In genomic region chr3R:25631079-25631478, dm6 we compare ENCODE assay signal across 4 fruit fly cellular contexts.
TF ChIP-seq lines count a peak whose summit lies in the region.

No protein-coding gene starts in this region.

- TF ChIP-seq CTCF in whole organism, embryonic (GFP tag; optimal IDR thresholded peaks at IDR 0.05; lab: Kevin White, UChicago) = no peak

TF ChIP-seq in whole organism, embryonic, 481 proteins besides CTCF, POLR2A, EP300 and RAD21 (continues in another document):
- TF ChIP-seq sima (GFP tag; optimal IDR thresholded peaks at IDR 0.05; lab: Kevin White, UChicago) = peak; percentile 15
- peak; percentile 81 for TF ChIP-seq Ptx1 (GFP tag; IDR thresholded peaks at IDR 0.05; lab: Robert Waterston, UW)
- TF ChIP-seq Abd-B (GFP tag; optimal IDR thresholded peaks at IDR 0.05; lab: Kevin White, UChicago) = no peak
- TF ChIP-seq Hr39 (optimal IDR thresholded peaks at IDR 0.05; lab: Kevin White, UChicago) = no peak
- TF ChIP-seq Kr (GFP tag; optimal IDR thresholded peaks at IDR 0.05; lab: Kevin White, UChicago) = no peak
- TF ChIP-seq CG14667 (GFP tag; IDR thresholded peaks at IDR 0.05; lab: Robert Waterston, UW) = peak; percentile 44
- TF ChIP-seq Xbp1 (GFP tag; optimal IDR thresholded peaks at IDR 0.05; lab: Kevin White, UChicago) = peak; percentile 77
- TF ChIP-seq CG8089 (GFP tag; optimal IDR thresholded peaks at IDR 0.05; lab: Kevin White, UChicago) = peak; percentile 23
- no peak for TF ChIP-seq CG3163 (GFP tag; optimal IDR thresholded peaks at IDR 0.05; lab: Kevin White, UChicago)
- no peak for TF ChIP-seq CG7963 (GFP tag; IDR thresholded peaks at IDR 0.05; lab: Robert Waterston, UW; ENCODE audit: partially characterized antibody)
- TF ChIP-seq CG32532 (GFP tag; IDR thresholded peaks at IDR 0.05; lab: Robert Waterston, UW) = peak; percentile 75
- TF ChIP-seq bbx (GFP tag; IDR thresholded peaks at IDR 0.05; lab: Robert Waterston, UW; ENCODE audit: partially characterized antibody) = no peak
- TF ChIP-seq CG6272 (GFP tag; IDR thresholded peaks at IDR 0.05; lab: Robert Waterston, UW) = peak; percentile 76
- TF ChIP-seq Dad (GFP tag; optimal IDR thresholded peaks at IDR 0.05; lab: Kevin White, UChicago) = peak; percentile 36
- TF ChIP-seq Sox100B (GFP tag; optimal IDR thresholded peaks at IDR 0.05; lab: Kevin White, UChicago) = no peak
- TF ChIP-seq CG13894 (tag; optimal IDR thresholded peaks at IDR 0.05; lab: Kevin White, UChicago) = peak; percentile 79
- TF ChIP-seq Mes4 (GFP tag; optimal IDR thresholded peaks at IDR 0.05; lab: Kevin White, UChicago) = peak; percentile 44
- no peak for TF ChIP-seq CG15479 (GFP tag; optimal IDR thresholded peaks at IDR 0.05; lab: Kevin White, UChicago)
- TF ChIP-seq ATbp (GFP tag; optimal IDR thresholded peaks at IDR 0.05; lab: Kevin White, UChicago) = peak; percentile 72
- TF ChIP-seq slp2 (GFP tag; optimal IDR thresholded peaks at IDR 0.05; lab: Kevin White, UChicago) = no peak
- peak; percentile 60 for TF ChIP-seq CG30403 (GFP tag; optimal IDR thresholded peaks at IDR 0.05; lab: Kevin White, UChicago)
- TF ChIP-seq CG1832 (GFP tag; optimal IDR thresholded peaks at IDR 0.05; lab: Kevin White, UChicago) = no peak
- TF ChIP-seq CG13775 (GFP tag; optimal IDR thresholded peaks at IDR 0.05; lab: Kevin White, UChicago) = peak; percentile 30

TF ChIP-seq in whole organism, prepupa, 60 proteins besides CTCF, POLR2A, EP300 and RAD21 (continues in another document):
- TF ChIP-seq CG6163 (GFP tag; IDR thresholded peaks at IDR 0.05; lab: Robert Waterston, UW) (peak; percentile 25; the same call in 1 of the 3 replicates), Met (GFP tag; optimal IDR thresholded peaks at IDR 0.05; lab: Kevin White, UChicago) (peak; percentile 46), lz (GFP tag; optimal IDR thresholded peaks at IDR 0.05; lab: Kevin White, UChicago) (peak; percentile 55), fd85E (GFP tag; optimal IDR thresholded peaks at IDR 0.05; lab: Kevin White, UChicago) (no peak), Sox15 (GFP tag; optimal IDR thresholded peaks at IDR 0.05; lab: Kevin White, UChicago) (peak; percentile 18), Hr39 (GFP tag; optimal IDR thresholded peaks at IDR 0.05; lab: Kevin White, UChicago) (peak; percentile 43), CG7368 (GFP tag; optimal IDR thresholded peaks at IDR 0.05; lab: Kevin White, UChicago) (peak; percentile 14), CG16779 (tag; optimal IDR thresholded peaks at IDR 0.05; lab: Kevin White, UChicago) (no peak), fd59A (GFP tag; optimal IDR thresholded peaks at IDR 0.05; lab: Kevin White, UChicago) (peak; percentile 13), Smox (GFP tag; optimal IDR thresholded peaks at IDR 0.05; lab: Kevin White, UChicago) (peak; percentile 45), CG31627 (GFP tag; optimal IDR thresholded peaks at IDR 0.05; lab: Kevin White, UChicago) (peak; percentile 33), esn (GFP tag; optimal IDR thresholded peaks at IDR 0.05; lab: Kevin White, UChicago) (peak; percentile 55), CG6792 (GFP tag; optimal IDR thresholded peaks at IDR 0.05; lab: Kevin White, UChicago) (peak; percentile 47), Sox102F (GFP tag; optimal IDR thresholded peaks at IDR 0.05; lab: Kevin White, UChicago) (peak; percentile 37), achi (GFP tag; optimal IDR thresholded peaks at IDR 0.05; lab: Kevin White, UChicago) (peak; percentile 14), CG34406 (GFP tag; optimal IDR thresholded peaks at IDR 0.05; lab: Kevin White, UChicago) (no peak), acj6 (GFP tag; optimal IDR thresholded peaks at IDR 0.05; lab: Kevin White, UChicago) (peak; percentile 18), CG11762 (GFP tag; optimal IDR thresholded peaks at IDR 0.05; lab: Kevin White, UChicago; ENCODE audit: insufficient read depth) (peak; percentile 17), CG10669 (GFP tag; optimal IDR thresholded peaks at IDR 0.05; lab: Kevin White, UChicago) (peak; percentile 19), CG6854 (GFP tag; optimal IDR thresholded peaks at IDR 0.05; lab: Kevin White, UChicago) (no peak), cyc (GFP tag; optimal IDR thresholded peaks at IDR 0.05; lab: Kevin White, UChicago) (peak; percentile 48), topi (GFP tag; optimal IDR thresholded peaks at IDR 0.05; lab: Kevin White, UChicago) (peak; percentile 45), net (GFP tag; optimal IDR thresholded peaks at IDR 0.05; lab: Kevin White, UChicago) (no peak)

TF ChIP-seq in whole organism, pupa, 21 proteins besides CTCF, POLR2A, EP300 and RAD21:
- TF ChIP-seq CG15710 (tag; optimal IDR thresholded peaks at IDR 0.05; lab: Kevin White, UChicago) (peak; percentile 28), CG8159 (tag; optimal IDR thresholded peaks at IDR 0.05; lab: Kevin White, UChicago) (peak; percentile 58), EcR (GFP tag; optimal IDR thresholded peaks at IDR 0.05; lab: Kevin White, UChicago) (no peak), Snoo (tag; optimal IDR thresholded peaks at IDR 0.05; lab: Kevin White, UChicago) (no peak), CG17806 (tag; optimal IDR thresholded peaks at IDR 0.05; lab: Kevin White, UChicago) (peak; percentile 22), CG9948 (tag; optimal IDR thresholded peaks at IDR 0.05; lab: Kevin White, UChicago) (peak; percentile 7), Ets98B (GFP tag; IDR thresholded peaks at IDR 0.05; lab: Robert Waterston, UW) (no peak)

TF ChIP-seq in whole organism, wandering third instar larva, 38 proteins besides CTCF, POLR2A, EP300 and RAD21:
- TF ChIP-seq GATAd (GFP tag; optimal IDR thresholded peaks at IDR 0.05; lab: Kevin White, UChicago) (no peak), Myc (optimal IDR thresholded peaks at IDR 0.05; lab: Kevin White, UChicago) (no peak), CrebA (GFP tag; optimal IDR thresholded peaks at IDR 0.05; lab: Kevin White, UChicago; ENCODE audit: borderline replicate concordance) (no peak), Abd-B (GFP tag; optimal IDR thresholded peaks at IDR 0.05; lab: Kevin White, UChicago) (no peak), ey (GFP tag; optimal IDR thresholded peaks at IDR 0.05; lab: Kevin White, UChicago) (peak; percentile 54), OdsH (GFP tag; optimal IDR thresholded peaks at IDR 0.05; lab: Kevin White, UChicago) (peak; percentile 39), CG9705 (GFP tag; optimal IDR thresholded peaks at IDR 0.05; lab: Kevin White, UChicago) (no peak), psq (GFP tag; optimal IDR thresholded peaks at IDR 0.05; lab: Kevin White, UChicago) (peak; percentile 11), tai (GFP tag; optimal IDR thresholded peaks at IDR 0.05; lab: Kevin White, UChicago) (no peak), usp (GFP tag; optimal IDR thresholded peaks at IDR 0.05; lab: Kevin White, UChicago) (no peak), woc (GFP tag; optimal IDR thresholded peaks at IDR 0.05; lab: Kevin White, UChicago) (peak; percentile 23), h (GFP tag; optimal IDR thresholded peaks at IDR 0.05; lab: Kevin White, UChicago) (peak; percentile 68), lola (GFP tag; optimal IDR thresholded peaks at IDR 0.05; lab: Kevin White, UChicago) (no peak), HLH106 (tag; optimal IDR thresholded peaks at IDR 0.05; lab: Kevin White, UChicago) (peak; percentile 56), Dfd (GFP tag; optimal IDR thresholded peaks at IDR 0.05; lab: Kevin White, UChicago) (no peak), rgr (GFP tag; optimal IDR thresholded peaks at IDR 0.05; lab: Kevin White, UChicago) (peak; percentile 56), sv (GFP tag; optimal IDR thresholded peaks at IDR 0.05; lab: Kevin White, UChicago) (peak; percentile 51), Sp1 (GFP tag; optimal IDR thresholded peaks at IDR 0.05; lab: Kevin White, UChicago) (peak; percentile 47), Mio (GFP tag; optimal IDR thresholded peaks at IDR 0.05; lab: Kevin White, UChicago) (no peak), br (GFP tag; optimal IDR thresholded peaks at IDR 0.05; lab: Kevin White, UChicago) (peak; percentile 52), brk (GFP tag; optimal IDR thresholded peaks at IDR 0.05; lab: Kevin White, UChicago) (no peak), fru (GFP tag; optimal IDR thresholded peaks at IDR 0.05; lab: Kevin White, UChicago) (peak; percentile 59), Hnf4 (GFP tag; optimal IDR thresholded peaks at IDR 0.05; lab: Kevin White, UChicago) (peak; percentile 17), foxo (GFP tag; optimal IDR thresholded peaks at IDR 0.05; lab: Kevin White, UChicago) (peak in 1 of 2 experiments; percentile 65), dmrt93B (GFP tag; optimal IDR thresholded peaks at IDR 0.05; lab: Kevin White, UChicago) (peak; percentile 23), Vsx2 (GFP tag; optimal IDR thresholded peaks at IDR 0.05; lab: Kevin White, UChicago; ENCODE audit: partially characterized antibody) (no peak)
TF ChIP-seq in whole organism, wandering third instar larva: peak in this region for 14.

Comparison
In these comparisons a context has a peak if more than half of its experiments do, and no peak if none do; other contexts are left out.
1. Of the 7 proteins assayed by ChIP-seq in both whole organism, embryonic and whole organism, prepupa: peak only in whole organism, embryonic: Blimp-1, CG6854 and Gug; only in whole organism, prepupa: Hr39; in both: Sox102F; in neither: 2.